Fruit fly (Drosophila melanogaster) whole organism: Measurements from ENCODE around the gene Rrp40.

Experiments
- CG8478 ChIP-seq: fragments of >200 bp; optimal IDR thresholded peaks from 2 replicates; lab custom pipeline; 2018; ENCODE audit warnings: inconsistent platforms
- Dll ChIP-seq: fragments of >200 bp; optimal IDR thresholded peaks from 2 replicates; lab custom pipeline; 2017
- EcR ChIP-seq, 2 experiments: fragments of >200 bp; optimal IDR thresholded peaks; 2 replicates each; lab custom pipeline; 2017; ENCODE audit warnings: missing biosample characterization in 2 of 2, missing genetic modification characterization in 2 of 2, missing genetic modification reagents in 2 of 2
- pan ChIP-seq: fragments of >200 bp; optimal IDR thresholded peaks from 2 replicates; lab custom pipeline; 2017
- psq ChIP-seq: fragments of >200 bp; optimal IDR thresholded peaks from 2 replicates; lab custom pipeline; 2017
- usp ChIP-seq: fragments of >200 bp; optimal IDR thresholded peaks from 2 replicates; lab custom pipeline; 2017; ENCODE audit warnings: missing biosample characterization, missing genetic modification characterization, mixed read lengths

Gene Rrp40

DNA sequence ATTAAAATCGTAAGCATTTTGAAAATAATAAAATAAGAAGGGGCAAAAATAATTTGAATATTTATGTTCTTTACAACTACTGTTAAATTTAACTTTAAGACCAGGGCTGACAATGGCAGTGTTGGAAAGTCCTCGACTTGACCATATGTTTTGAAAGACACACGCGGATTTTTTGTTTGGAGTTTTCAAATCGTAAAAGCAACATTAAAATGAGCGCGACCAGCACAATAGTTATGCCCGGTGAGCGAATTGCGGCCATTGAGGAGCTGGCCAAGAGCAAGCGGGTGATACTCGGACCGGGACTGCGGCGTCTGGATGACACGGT is at the start of gene Rrp40:
Rrp40 (plus strand) TSS at position 113 of the 325 bp plus-strand sequence.
- TF ChIP-seq Dll (no peak), EcR (GFP tag; optimal IDR thresholded peaks at IDR 0.05; lab: Kevin White, UChicago) (no peak), usp (GFP tag; lab: Kevin White, UChicago) (no peak), psq (lab: Kevin White, UChicago) (no peak), CG8478 (lab: Kevin White, UChicago) (no peak), pan (lab: Kevin White, UChicago) (no peak)

DNA sequence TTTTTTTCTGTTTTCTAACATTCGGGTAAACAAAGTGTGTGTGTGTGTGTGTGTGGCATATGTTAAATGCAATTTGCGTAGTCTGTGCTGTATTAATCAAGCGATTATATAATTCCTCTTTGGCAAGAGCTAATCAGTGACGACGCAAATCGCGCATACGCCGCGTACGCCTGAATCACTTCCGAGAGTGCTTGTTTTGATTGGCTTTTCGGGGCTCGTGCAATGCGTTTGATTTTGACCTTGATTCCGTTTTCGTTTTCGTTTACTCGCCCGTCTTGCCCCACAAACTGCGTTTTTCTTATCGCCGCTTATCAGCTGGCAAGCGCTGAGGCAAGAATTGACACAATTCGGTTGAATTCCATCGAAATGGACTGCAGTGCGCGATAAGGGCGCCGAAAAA is 35.7 kb upstream of the Rrp40 start:
- TF ChIP-seq CG8478 (lab: Kevin White, UChicago) = no peak
- no peak for TF ChIP-seq psq (lab: Kevin White, UChicago)
- no peak for TF ChIP-seq EcR (GFP tag; optimal IDR thresholded peaks at IDR 0.05; lab: Kevin White, UChicago)
- no peak for TF ChIP-seq Dll
- no peak for TF ChIP-seq pan (lab: Kevin White, UChicago)
- no peak for TF ChIP-seq usp (GFP tag; lab: Kevin White, UChicago)

DNA sequence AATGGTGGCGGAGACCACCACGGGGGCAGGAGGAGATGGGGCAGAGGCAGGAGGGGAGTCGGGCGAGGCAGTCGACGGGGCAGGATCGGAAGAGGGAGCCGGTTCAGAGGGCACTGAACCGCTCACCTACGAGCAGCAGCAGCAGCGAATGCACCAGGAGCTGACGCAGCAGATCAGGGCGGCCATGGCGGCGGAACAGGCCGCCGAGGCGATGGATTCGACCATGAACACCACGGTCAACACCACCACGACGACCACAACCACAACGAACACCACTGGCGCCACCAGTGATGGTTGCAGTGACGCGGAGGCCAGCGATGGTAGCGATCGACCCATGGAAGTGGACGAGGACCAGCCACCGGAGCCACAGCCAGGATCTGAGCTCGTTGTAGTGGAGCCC is 32.3 kb upstream of the Rrp40 start:
- TF ChIP-seq EcR (GFP tag; optimal IDR thresholded peaks at IDR 0.05; lab: Kevin White, UChicago) = no peak
- TF ChIP-seq usp (GFP tag; lab: Kevin White, UChicago) = no peak
- TF ChIP-seq CG8478 (lab: Kevin White, UChicago) = no peak
- TF ChIP-seq pan (lab: Kevin White, UChicago) = no peak
- no peak for TF ChIP-seq psq (lab: Kevin White, UChicago)

DNA sequence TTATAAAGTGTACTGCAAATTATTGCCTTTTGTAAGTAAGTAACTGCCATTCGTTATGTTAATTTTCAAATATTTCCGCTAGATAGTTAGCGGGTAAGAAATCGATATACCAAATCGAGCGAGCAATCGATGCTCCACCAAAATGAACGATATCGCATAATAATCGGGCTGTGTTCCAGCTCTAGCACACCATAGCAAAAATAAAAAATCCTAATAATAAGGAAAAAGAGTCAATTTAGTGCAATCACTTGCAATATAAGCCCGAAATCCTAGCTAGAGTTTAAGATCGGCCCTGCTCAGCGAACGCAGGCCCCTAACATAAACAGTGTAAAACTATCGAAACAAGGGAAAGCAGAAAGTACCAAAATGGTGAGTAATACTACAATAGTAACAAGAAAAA is 23.8 kb upstream of the Rrp40 start, which contains the start of gene cpb:
cpb (plus strand) TSS at position 157 of the 400 bp plus-strand sequence.
- no peak for TF ChIP-seq usp (GFP tag; lab: Kevin White, UChicago)
- TF ChIP-seq CG8478 (lab: Kevin White, UChicago) = no peak
- TF ChIP-seq psq (lab: Kevin White, UChicago) = no peak
- TF ChIP-seq Dll = no peak
- TF ChIP-seq EcR (GFP tag; optimal IDR thresholded peaks at IDR 0.05; lab: Kevin White, UChicago) = no peak
- TF ChIP-seq pan (lab: Kevin White, UChicago) = no peak

DNA sequence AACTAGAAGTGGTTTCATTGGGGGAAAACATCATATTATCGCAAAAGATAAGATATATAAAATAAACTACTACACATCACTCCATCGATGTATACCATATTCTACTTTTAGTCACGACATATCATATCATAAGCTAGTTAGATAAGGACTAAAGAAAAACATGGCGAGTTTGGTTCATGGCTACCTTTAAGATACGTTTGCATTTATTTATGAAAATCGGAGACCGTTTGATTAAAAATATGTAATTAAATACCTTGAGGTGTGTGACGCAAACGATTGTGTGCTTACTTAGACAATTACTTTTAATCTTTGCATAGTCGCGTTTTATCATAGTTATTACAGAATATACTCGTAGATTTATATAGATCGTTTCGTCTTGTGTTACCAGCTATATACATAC is 21.6 kb upstream of the Rrp40 start:
- TF ChIP-seq EcR (GFP tag; optimal IDR thresholded peaks at IDR 0.05; lab: Kevin White, UChicago) = no peak

DNA sequence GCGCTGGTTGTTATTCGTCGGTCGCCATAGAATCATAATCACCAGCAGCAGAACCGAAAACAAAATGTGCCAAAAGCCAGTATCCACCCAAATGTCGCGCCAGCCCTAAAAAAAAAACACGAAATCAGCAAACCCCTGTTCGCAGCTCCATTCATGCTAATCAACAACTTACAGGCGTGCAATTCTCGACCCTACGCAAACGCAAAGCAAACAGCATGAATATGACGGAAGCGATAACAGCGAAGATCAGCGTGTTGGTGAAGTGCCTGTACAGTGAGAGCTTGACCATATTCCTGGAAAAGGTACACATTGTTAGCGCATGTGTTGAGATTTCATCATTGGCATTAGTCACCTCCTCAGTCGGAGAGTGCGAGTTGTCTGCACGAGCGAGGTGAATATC is 20.4 kb upstream of the Rrp40 start:
- TF ChIP-seq Dll (no peak), usp (GFP tag; lab: Kevin White, UChicago) (no peak), pan (lab: Kevin White, UChicago) (no peak), CG8478 (lab: Kevin White, UChicago) (no peak), EcR (GFP tag; optimal IDR thresholded peaks at IDR 0.05; lab: Kevin White, UChicago) (no peak), psq (lab: Kevin White, UChicago) (no peak)

DNA sequence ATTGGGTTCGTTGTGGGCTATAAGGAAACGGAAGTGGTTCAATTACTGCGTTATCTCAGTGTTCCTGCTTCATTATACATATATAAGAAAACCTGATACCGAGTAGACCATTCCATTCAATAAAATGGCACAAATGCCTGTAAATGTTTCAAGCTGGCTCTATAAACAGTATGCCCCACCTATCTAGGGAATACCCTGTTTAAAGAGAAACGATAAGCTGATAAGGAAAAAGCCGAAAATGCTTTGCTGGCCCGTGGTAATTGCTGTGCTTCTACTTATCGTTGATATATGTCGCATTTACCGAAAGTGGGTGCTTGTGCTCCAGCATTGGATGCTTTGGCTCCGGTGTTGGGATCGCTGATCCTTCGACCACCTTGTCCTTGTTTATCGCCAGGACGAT is 19.2 kb upstream of the Rrp40 start:
- TF ChIP-seq CG8478 (lab: Kevin White, UChicago) (no peak), Dll (no peak), EcR (GFP tag; optimal IDR thresholded peaks at IDR 0.05; lab: Kevin White, UChicago) (no peak)

DNA sequence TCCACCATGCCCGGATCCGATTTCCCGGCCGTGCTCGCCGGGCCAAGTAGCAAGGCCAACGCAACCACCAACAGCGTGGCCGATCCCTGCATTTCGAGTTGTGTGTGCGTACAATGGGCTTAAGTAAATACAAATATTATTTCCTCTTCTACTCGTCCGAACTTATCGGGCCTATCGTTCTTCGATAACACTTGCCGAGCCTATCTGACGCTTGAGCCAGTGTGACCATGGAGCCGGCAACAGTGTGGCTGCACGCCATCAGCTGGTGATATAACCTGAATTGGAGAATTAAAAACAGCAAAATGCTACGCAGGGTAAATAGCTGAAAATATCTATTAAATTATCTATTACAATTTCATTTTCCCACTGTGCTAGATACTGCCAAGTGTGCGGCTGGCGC is 18.3 kb upstream of the Rrp40 start, which contains the start of the genes CG17660 and mRpL48:
CG17660 (minus strand) TSS at position 198 of the 400 bp plus-strand sequence.
mRpL48 (plus strand) TSS at position 239 of the 400 bp plus-strand sequence.
- TF ChIP-seq psq (lab: Kevin White, UChicago) (no peak), Dll (no peak), EcR (GFP tag; optimal IDR thresholded peaks at IDR 0.05; lab: Kevin White, UChicago) (no peak), usp (GFP tag; lab: Kevin White, UChicago) (no peak), pan (lab: Kevin White, UChicago) (no peak), CG8478 (lab: Kevin White, UChicago) (no peak)

DNA sequence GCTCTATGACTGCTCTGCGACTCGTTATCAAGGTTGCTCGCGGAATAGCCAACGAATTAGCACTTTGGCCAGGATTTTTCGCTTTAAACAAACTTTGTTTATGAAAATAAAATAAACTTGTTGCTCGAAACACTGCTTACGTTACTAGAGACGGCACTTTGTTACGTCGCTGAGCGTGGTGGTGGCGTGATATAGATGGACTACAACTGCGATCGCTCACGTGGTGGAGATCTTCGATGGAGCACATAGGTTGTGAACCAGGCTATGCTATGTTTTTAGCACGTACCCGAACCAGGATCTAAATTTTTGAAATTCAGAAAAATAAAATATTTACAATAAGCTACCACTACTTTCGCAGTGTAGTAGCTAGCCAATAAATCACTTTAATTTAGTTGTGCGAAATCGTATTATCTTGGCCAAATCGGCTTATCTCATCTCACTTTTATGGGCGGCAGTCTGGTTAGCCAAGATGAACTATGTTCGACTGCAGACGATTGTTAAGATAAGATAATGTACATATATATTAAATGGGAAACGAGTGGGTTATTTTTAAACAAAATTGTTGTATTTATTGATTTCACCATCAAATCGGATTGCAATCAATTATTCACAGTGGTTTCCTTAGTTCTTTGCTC is 12.7 kb upstream of the Rrp40 start, which contains the start of gene frtz:
frtz (minus strand) TSS at position 153 of the 635 bp plus-strand sequence.
- TF ChIP-seq pan (lab: Kevin White, UChicago) (no peak), psq (lab: Kevin White, UChicago) (no peak), EcR (GFP tag; optimal IDR thresholded peaks at IDR 0.05; lab: Kevin White, UChicago) (no peak), usp (GFP tag; lab: Kevin White, UChicago) (no peak), Dll (no peak), CG8478 (lab: Kevin White, UChicago) (no peak)

DNA sequence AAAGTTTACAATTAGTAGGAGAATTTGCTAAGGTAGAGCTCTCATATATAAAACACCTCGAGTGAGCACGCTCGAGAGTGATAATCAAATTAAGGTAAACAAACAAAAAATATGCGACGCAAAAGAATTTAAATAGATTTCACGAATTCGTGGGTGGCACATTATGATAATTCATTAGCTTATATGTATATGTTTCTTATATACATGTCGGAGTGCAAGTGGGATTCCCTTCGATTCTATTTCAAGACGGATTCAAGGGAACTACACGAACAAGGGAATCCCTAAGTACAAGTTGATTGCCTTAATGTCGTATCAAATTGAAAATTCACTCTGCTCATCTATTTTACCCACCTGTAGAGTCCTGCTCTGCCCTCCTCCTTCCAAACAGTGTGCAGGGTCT is 11.3 kb upstream of the Rrp40 start:
- no peak for TF ChIP-seq Dll
- no peak for TF ChIP-seq EcR (GFP tag; optimal IDR thresholded peaks at IDR 0.05; lab: Kevin White, UChicago)
- no peak for TF ChIP-seq usp (GFP tag; lab: Kevin White, UChicago)
- no peak for TF ChIP-seq CG8478 (lab: Kevin White, UChicago)
- no peak for TF ChIP-seq psq (lab: Kevin White, UChicago)
- no peak for TF ChIP-seq pan (lab: Kevin White, UChicago)

DNA sequence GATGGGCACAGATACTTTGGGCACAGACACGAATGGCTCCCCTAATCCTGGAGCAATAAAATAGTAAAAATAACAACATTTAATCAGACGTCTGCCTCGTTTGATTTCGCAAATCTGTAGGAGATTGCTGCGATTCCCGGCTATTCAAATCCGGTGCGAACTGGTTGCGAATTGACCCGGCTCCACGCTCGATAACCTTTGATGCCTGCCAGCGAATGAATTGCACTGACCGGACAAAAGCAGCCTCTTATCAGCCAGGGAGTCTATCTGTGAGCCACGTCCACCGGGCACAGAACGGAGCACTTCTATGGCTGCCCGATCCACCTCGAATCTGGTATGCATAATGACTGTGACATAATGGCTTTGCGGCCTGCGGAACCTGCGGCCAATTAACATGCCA is 8.6 kb upstream of the Rrp40 start:
- TF ChIP-seq usp (GFP tag; lab: Kevin White, UChicago) (no peak), Dll (no peak), EcR (GFP tag; optimal IDR thresholded peaks at IDR 0.05; lab: Kevin White, UChicago) (no peak), CG8478 (lab: Kevin White, UChicago) (no peak), psq (lab: Kevin White, UChicago) (no peak), pan (lab: Kevin White, UChicago) (no peak)

DNA sequence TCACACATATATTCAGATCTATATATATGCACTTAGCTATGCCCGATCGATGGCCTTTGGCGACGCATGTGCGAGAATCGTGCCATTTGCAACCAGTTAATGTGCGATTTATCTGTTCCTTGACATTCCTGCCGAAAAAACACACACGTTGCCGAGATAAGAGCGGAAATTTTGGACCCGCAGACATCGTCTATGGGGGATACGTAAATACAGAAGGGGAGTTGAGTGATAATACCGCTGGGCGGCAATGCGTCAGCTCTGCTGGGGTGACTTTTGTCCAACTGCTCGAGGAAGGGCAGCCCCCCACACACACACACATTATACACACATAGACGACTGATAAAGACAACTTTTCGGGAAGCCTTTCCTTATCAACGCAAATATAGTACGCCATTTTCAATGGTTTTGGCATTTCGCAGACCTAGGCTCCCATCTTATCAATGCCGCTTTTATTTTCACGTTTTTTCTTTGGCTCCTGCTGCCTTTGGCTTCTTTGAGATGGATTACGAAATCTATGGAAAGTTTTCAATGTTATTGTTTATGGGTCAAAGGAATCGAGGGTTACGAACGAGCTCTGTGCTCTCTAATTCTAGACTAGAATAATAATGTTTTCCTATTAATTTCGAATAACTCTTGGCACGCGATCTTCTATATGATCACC is 7.6 kb upstream of the Rrp40 start:
- no peak for TF ChIP-seq Dll
- no peak for TF ChIP-seq pan (lab: Kevin White, UChicago)
- TF ChIP-seq EcR (GFP tag; optimal IDR thresholded peaks at IDR 0.05; lab: Kevin White, UChicago) = no peak
- no peak for TF ChIP-seq CG8478 (lab: Kevin White, UChicago)
- TF ChIP-seq usp (GFP tag; lab: Kevin White, UChicago) = no peak
- no peak for TF ChIP-seq psq (lab: Kevin White, UChicago)
